Worm (Caenorhabditis elegans) whole organism, L4 larva: ENCODE data around the gene F38E11.6.

ENCODE experiments used
- D1046.2 ChIP-seq: fragments of 200-800 bp; sonication (Bioruptor generic); IDR thresholded peaks from 2 replicates; pipeline ENCODE4 v1.3.6; 2022; ENCODE audit warnings: missing genetic modification characterization, missing compliant biosample characterization
- F26F4.8 ChIP-seq: fragments of 200-800 bp; sonication (Bioruptor generic); conservative IDR thresholded peaks from 2 replicates; pipeline ENCODE4 v1.3.6; 2022; ENCODE audit warnings: missing genetic modification characterization, missing compliant biosample characterization
- Y105C5A.15 ChIP-seq: fragments of 200-800 bp; sonication (Bioruptor generic); IDR thresholded peaks from 2 replicates; pipeline ENCODE4 v1.3.6; 2022; ENCODE audit warnings: missing genetic modification characterization, missing compliant biosample characterization
- Y48G9A.11 ChIP-seq: fragments of 200-800 bp; sonication (Bioruptor generic); IDR thresholded peaks from 2 replicates; pipeline ENCODE4 v1.3.6; 2022; ENCODE audit warnings: missing genetic modification reagents, missing genetic modification characterization, missing compliant biosample characterization
- Y75B8A.6 ChIP-seq: fragments of 200-800 bp; sonication (Bioruptor generic); IDR thresholded peaks from 2 replicates; pipeline ENCODE4 v1.3.6; 2022; ENCODE audit warnings: missing genetic modification reagents, missing genetic modification characterization, missing compliant biosample characterization
- ZK337.2 ChIP-seq: fragments of 200-800 bp; sonication (Bioruptor generic); IDR thresholded peaks from 2 replicates; pipeline ENCODE4 v1.3.6; 2022; ENCODE audit warnings: missing genetic modification reagents, missing genetic modification characterization, missing compliant biosample characterization
- aha-1 ChIP-seq: fragments of 150-350 bp; peaks from one replicate; lab custom pipeline; 2014; ENCODE audit warnings: missing biosample characterization, missing genetic modification characterization
- arid-1 ChIP-seq: fragments of 200-800 bp; sonication (Bioruptor generic); conservative IDR thresholded peaks from 2 replicates; pipeline ENCODE4 v1.3.6; 2022; ENCODE audit warnings: missing genetic modification reagents, missing genetic modification characterization, missing compliant biosample characterization
- attf-4 ChIP-seq: sonication (generic microtip); optimal IDR thresholded peaks from 3 replicates; lab custom pipeline; 2017; ENCODE audit warnings: missing biosample characterization, missing genetic modification characterization
- ceh-44 ChIP-seq: fragments of 200-800 bp; sonication (Bioruptor generic); IDR thresholded peaks from 2 replicates; pipeline ENCODE4 v1.3.6; 2022; ENCODE audit warnings: missing genetic modification reagents, missing genetic modification characterization, missing compliant biosample characterization
- ceh-62 ChIP-seq: sonication (generic microtip); optimal IDR thresholded peaks from 2 replicates; lab custom pipeline; 2017; ENCODE audit warnings: missing biosample characterization, missing genetic modification characterization
- cey-2 ChIP-seq: sonication (generic microtip); optimal IDR thresholded peaks from 3 replicates; lab custom pipeline; 2017; ENCODE audit warnings: missing genetic modification characterization, mild to moderate bottlenecking, missing compliant biosample characterization, antibody characterized with exemption, borderline replicate concordance; ENCODE audit not compliant: insufficient read depth
- daf-12 ChIP-seq: fragments of 150-350 bp; optimal IDR thresholded peaks from 2 replicates; lab custom pipeline; 2014; ENCODE audit warnings: missing biosample characterization, missing genetic modification reagents, missing genetic modification characterization
- daf-19 ChIP-seq: fragments of 200-800 bp; sonication (Bioruptor generic); conservative IDR thresholded peaks from 2 replicates; pipeline ENCODE4 v1.3.6; 2022; ENCODE audit warnings: missing genetic modification characterization, missing compliant biosample characterization
- daf-8 ChIP-seq: fragments of 200-800 bp; sonication (Bioruptor generic); IDR thresholded peaks from 2 replicates; pipeline ENCODE4 v1.3.6; 2022; ENCODE audit warnings: missing genetic modification characterization, missing compliant biosample characterization
- dmd-6 ChIP-seq: fragments of 200-800 bp; sonication (Bioruptor generic); IDR thresholded peaks from 2 replicates; pipeline ENCODE4 v1.3.6; 2022; ENCODE audit warnings: missing genetic modification reagents, missing genetic modification characterization, missing compliant biosample characterization
- dmd-9 ChIP-seq: fragments of 200-800 bp; sonication (Bioruptor generic); IDR thresholded peaks from 2 replicates; pipeline ENCODE4 v1.3.6; 2022; ENCODE audit warnings: missing genetic modification reagents, missing genetic modification characterization, missing compliant biosample characterization
- dve-1 ChIP-seq: sonication (generic microtip); optimal IDR thresholded peaks from 2 replicates; lab custom pipeline; 2017; ENCODE audit warnings: antibody characterized with exemption, mild to moderate bottlenecking, missing genetic modification characterization, missing compliant biosample characterization; ENCODE audit not compliant: insufficient read depth
- egl-43 ChIP-seq: fragments of 200-800 bp; sonication (Bioruptor generic); IDR thresholded peaks from 2 replicates; pipeline ENCODE4 v1.3.6; 2022; ENCODE audit warnings: missing genetic modification reagents, missing genetic modification characterization, missing compliant biosample characterization
- fos-1 ChIP-seq: fragments of 150-350 bp; optimal IDR thresholded peaks from 2 replicates; lab custom pipeline; 2014; ENCODE audit warnings: missing biosample characterization, missing genetic modification characterization
- hlh-11 ChIP-seq: fragments of 200-800 bp; sonication (Bioruptor generic); optimal IDR thresholded peaks from 2 replicates; lab custom pipeline; 2018; ENCODE audit warnings: mild to moderate bottlenecking, missing genetic modification characterization, missing compliant biosample characterization
- hlh-30 ChIP-seq: sonication (generic microtip); optimal IDR thresholded peaks from 2 replicates; lab custom pipeline; 2017; ENCODE audit warnings: antibody characterized with exemption, mild to moderate bottlenecking, missing genetic modification characterization, missing compliant biosample characterization; ENCODE audit not compliant: insufficient read depth
- hmg-1.1 ChIP-seq: fragments of 200-800 bp; sonication (Bioruptor generic); IDR thresholded peaks from 2 replicates; pipeline ENCODE4 v1.3.6; 2022; ENCODE audit warnings: missing genetic modification reagents, missing genetic modification characterization, missing compliant biosample characterization
- lin-1 ChIP-seq: fragments of 200-800 bp; sonication (Bioruptor generic); IDR thresholded peaks from 2 replicates; pipeline ENCODE4 v1.3.6; 2022; ENCODE audit warnings: missing genetic modification reagents, missing genetic modification characterization, missing compliant biosample characterization
- lin-13 ChIP-seq: fragments of 150-350 bp; optimal IDR thresholded peaks from 2 replicates; lab custom pipeline; 2014; ENCODE audit warnings: missing biosample characterization, missing genetic modification reagents, missing genetic modification characterization
- lin-15B ChIP-seq: fragments of 150-350 bp; sonication (generic microtip); optimal IDR thresholded peaks from 3 replicates; lab custom pipeline; 2014; ENCODE audit warnings: missing biosample characterization, missing genetic modification characterization
- lin-39 ChIP-seq: fragments of 150-350 bp; optimal IDR thresholded peaks from 2 replicates; lab custom pipeline; 2014; ENCODE audit warnings: missing biosample characterization, missing genetic modification reagents, missing genetic modification characterization
- lir-3 ChIP-seq: sonication (generic microtip); optimal IDR thresholded peaks from 2 replicates; lab custom pipeline; 2016; ENCODE audit warnings: mild to moderate bottlenecking, missing genetic modification characterization, missing compliant biosample characterization
- mep-1 ChIP-seq: fragments of 150-350 bp; sonication (generic microtip); optimal IDR thresholded peaks from 3 replicates; lab custom pipeline; 2014; ENCODE audit warnings: missing biosample characterization, missing genetic modification characterization
- mes-2 ChIP-seq: sonication (generic microtip); optimal IDR thresholded peaks from 2 replicates; lab custom pipeline; 2016; ENCODE audit warnings: missing genotype, mild to moderate bottlenecking, missing genetic modification characterization, missing compliant biosample characterization; ENCODE audit not compliant: poor library complexity, severe bottlenecking
- mxl-2 ChIP-seq: fragments of 200-800 bp; sonication (Bioruptor generic); conservative IDR thresholded peaks from 2 replicates; pipeline ENCODE4 v1.3.6; 2022; ENCODE audit warnings: missing genetic modification reagents, missing genetic modification characterization, missing compliant biosample characterization
- nhr-11 ChIP-seq: fragments of 150-350 bp; optimal IDR thresholded peaks from 2 replicates; lab custom pipeline; 2014; ENCODE audit warnings: missing biosample characterization, missing genetic modification characterization
- nhr-237 ChIP-seq: sonication (generic microtip); optimal IDR thresholded peaks from 2 replicates; lab custom pipeline; 2017; ENCODE audit warnings: missing biosample characterization, missing genetic modification characterization
- nhr-25 ChIP-seq: sonication (generic microtip); optimal IDR thresholded peaks from 2 replicates; lab custom pipeline; 2017; ENCODE audit warnings: missing genetic modification characterization, mild to moderate bottlenecking, missing compliant biosample characterization, antibody characterized with exemption, moderate library complexity, borderline replicate concordance; ENCODE audit not compliant: insufficient read depth
- nhr-41 ChIP-seq: fragments of 200-800 bp; sonication (Bioruptor generic); IDR thresholded peaks from 2 replicates; pipeline ENCODE4 v1.3.6; 2022; ENCODE audit warnings: missing genetic modification reagents, missing genetic modification characterization, missing compliant biosample characterization
- nhr-42 ChIP-seq: fragments of 200-800 bp; sonication (Bioruptor generic); IDR thresholded peaks from 2 replicates; pipeline ENCODE4 v1.3.6; 2022; ENCODE audit warnings: missing genetic modification characterization, missing compliant biosample characterization
- pha-4 ChIP-seq, 2 experiments: fragments of 150-350 bp in 1 of 2; fragments of 200-800 bp in 1 of 2; sonication (Bioruptor generic) in 1 of 2; IDR thresholded peaks in 1 of 2; optimal IDR thresholded peaks in 1 of 2; 2 replicates each; pipeline versions ENCODE4 v1.3.6 to Lab custom; 2014 to 2022; ENCODE audit warnings: missing genetic modification characterization in 2 of 2, missing genetic modification reagents in 2 of 2, missing biosample characterization in 1 of 2, missing compliant biosample characterization in 1 of 2
- php-3 ChIP-seq: fragments of 200-800 bp; sonication (Bioruptor generic); IDR thresholded peaks from 2 replicates; pipeline ENCODE4 v1.3.6; 2022; ENCODE audit warnings: missing genetic modification reagents, missing genetic modification characterization, missing compliant biosample characterization
- rbr-2 ChIP-seq: sonication (generic microtip); optimal IDR thresholded peaks from 2 replicates; lab custom pipeline; 2016; ENCODE audit warnings: missing genotype, missing genetic modification characterization, missing compliant biosample characterization
- snpc-4 ChIP-seq: fragments of 150-350 bp; optimal IDR thresholded peaks from 2 replicates; lab custom pipeline; 2014; ENCODE audit warnings: missing biosample characterization, missing genetic modification characterization
- spr-1 ChIP-seq: sonication (generic microtip); optimal IDR thresholded peaks from 2 replicates; lab custom pipeline; 2016; ENCODE audit warnings: mild to moderate bottlenecking, missing genetic modification characterization, missing compliant biosample characterization
- tra-1 ChIP-seq: fragments of 200-800 bp; sonication (Bioruptor generic); IDR thresholded peaks from 2 replicates; pipeline ENCODE4 v1.3.6; 2022; ENCODE audit warnings: missing genetic modification reagents, missing genetic modification characterization, missing compliant biosample characterization
- unc-130 ChIP-seq: sonication (generic microtip); optimal IDR thresholded peaks from 2 replicates; lab custom pipeline; 2016; ENCODE audit warnings: missing genetic modification reagents, missing genetic modification characterization, missing compliant biosample characterization
- unc-39 ChIP-seq: sonication (generic microtip); optimal IDR thresholded peaks from 2 replicates; lab custom pipeline; 2017; ENCODE audit warnings: missing biosample characterization, missing genetic modification characterization
- zfp-2 ChIP-seq: sonication (generic microtip); optimal IDR thresholded peaks from 2 replicates; lab custom pipeline; 2016; ENCODE audit warnings: mild to moderate bottlenecking, missing genetic modification characterization, missing compliant biosample characterization
- zfp-3 ChIP-seq: fragments of 200-800 bp; sonication (Bioruptor generic); conservative IDR thresholded peaks from 2 replicates; pipeline ENCODE4 v1.3.6; 2022; ENCODE audit warnings: missing genetic modification reagents, missing genetic modification characterization, missing compliant biosample characterization
- zip-11 ChIP-seq: fragments of 200-800 bp; sonication (Bioruptor generic); IDR thresholded peaks from 2 replicates; pipeline ENCODE4 v1.3.6; 2022; ENCODE audit warnings: missing genetic modification characterization, missing compliant biosample characterization
- ztf-11 ChIP-seq: fragments of 150-350 bp; optimal IDR thresholded peaks from 2 replicates; lab custom pipeline; 2014; ENCODE audit warnings: missing biosample characterization, missing genetic modification characterization
- ztf-7 ChIP-seq: fragments of 150-350 bp; optimal IDR thresholded peaks from 2 replicates; lab custom pipeline; 2014; ENCODE audit warnings: missing biosample characterization, missing genetic modification characterization

The F38E11.6 gene

DNA sequence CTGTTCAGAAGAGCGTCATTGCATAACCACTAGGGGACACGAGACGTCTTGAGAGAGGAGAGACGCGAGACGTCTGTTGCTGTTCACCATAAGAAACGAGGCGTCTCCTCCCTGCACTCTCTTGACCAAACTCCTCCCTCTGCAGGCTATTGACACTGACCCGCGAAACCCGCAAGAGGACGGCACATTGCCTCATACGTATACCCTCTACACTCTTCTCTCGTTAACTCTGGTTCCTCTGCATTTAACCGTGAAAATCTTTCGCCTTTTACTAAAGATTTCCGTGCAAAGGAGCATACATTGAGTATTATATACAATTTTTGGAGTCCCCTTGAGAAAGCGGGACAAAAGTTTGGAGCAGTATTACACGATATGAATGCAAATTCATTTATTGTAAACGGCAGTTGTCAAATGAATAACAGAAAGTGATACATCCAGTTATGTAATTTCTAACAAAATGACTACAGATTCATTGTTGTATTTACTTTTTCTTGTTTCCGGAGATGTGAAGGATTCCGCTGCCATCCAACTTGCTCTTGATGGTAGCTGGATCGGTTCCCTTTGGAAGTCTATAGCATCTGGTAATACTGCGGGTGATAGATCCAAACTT, 22.8 kb downstream of the F38E11.6 start:
- TF ChIP-seq aha-1 (tag; lab: Kevin White, UChicago) (peak; percentile 91), ztf-7 (tag; lab: Kevin White, UChicago) (peak; percentile 63), mes-2 (tag; lab: Kevin White, UChicago) (peak; percentile 88), zfp-2 (tag; lab: Kevin White, UChicago) (peak; percentile 56), spr-1 (tag; lab: Kevin White, UChicago) (peak; percentile 81), unc-130 (GFP tag; lab: Kevin White, UChicago) (peak; percentile 78), lin-15B (no peak), nhr-237 (peak; percentile 52), lir-3 (tag; lab: Kevin White, UChicago) (no peak), hlh-11 (peak; percentile 92), F26F4.8 (GFP tag; lab: Robert Waterston, UW) (no peak), nhr-42 (peak; percentile 50; the same call in 1 of the 2 replicates), daf-19 (GFP tag; lab: Robert Waterston, UW) (peak; percentile 72; the same call in 1 of the 2 replicates), snpc-4 (peak; percentile 97), dmd-9 (no peak), cey-2 (tag; lab: Kevin White, UChicago) (no peak), Y75B8A.6 (GFP tag; lab: Robert Waterston, UW) (no peak), mep-1 (tag; lab: Kevin White, UChicago) (peak; percentile 97), arid-1 (GFP tag; lab: Robert Waterston, UW) (peak; percentile 74), nhr-11 (peak; percentile 92), lin-13 (GFP tag; lab: Kevin White, UChicago) (peak; percentile 91), fos-1 (tag; lab: Kevin White, UChicago) (no peak), daf-12 (tag; lab: Kevin White, UChicago) (no peak), ZK337.2 (GFP tag; lab: Robert Waterston, UW) (0 out of 2 replicates have a peak, but pooled peaks have one; percentile 33), ceh-62 (tag; lab: Kevin White, UChicago) (no peak), tra-1 (GFP tag; lab: Robert Waterston, UW) (peak; percentile 39; the same call in 1 of the 2 replicates), php-3 (GFP tag; lab: Robert Waterston, UW) (peak; percentile 59; the same call in 1 of the 2 replicates), egl-43 (GFP tag; lab: Robert Waterston, UW) (peak; percentile 84), ztf-11 (no peak), lin-39 (tag; lab: Kevin White, UChicago) (no peak), lin-1 (GFP tag; lab: Robert Waterston, UW) (peak; percentile 76), Y48G9A.11 (GFP tag; lab: Robert Waterston, UW) (peak; percentile 67), ceh-44 (GFP tag; lab: Robert Waterston, UW) (0 out of 2 replicates have a peak, but pooled peaks have one; percentile 47), D1046.2 (GFP tag; lab: Robert Waterston, UW) (no peak), pha-4 (GFP tag; IDR thresholded peaks at IDR 0.05; lab: Robert Waterston, UW) (peak; percentile 68), pha-4 (tag; optimal IDR thresholded peaks at IDR 0.05; lab: Kevin White, UChicago) (peak; percentile 74), mxl-2 (GFP tag; lab: Robert Waterston, UW) (no peak), dve-1 (tag; lab: Kevin White, UChicago) (peak; percentile 97), unc-39 (tag; lab: Kevin White, UChicago) (no peak), zip-11 (GFP tag; lab: Robert Waterston, UW) (no peak), dmd-6 (GFP tag; lab: Robert Waterston, UW) (peak; percentile 90), hmg-1.1 (GFP tag; lab: Robert Waterston, UW) (peak; percentile 94), Y105C5A.15 (no peak), nhr-41 (GFP tag; lab: Robert Waterston, UW) (no peak), rbr-2 (tag; lab: Kevin White, UChicago) (peak; percentile 95), nhr-25 (tag; lab: Kevin White, UChicago) (peak; percentile 95), daf-8 (GFP tag; lab: Robert Waterston, UW) (no peak), attf-4 (tag; lab: Kevin White, UChicago) (no peak), zfp-3 (GFP tag; lab: Robert Waterston, UW) (peak; percentile 86), hlh-30 (tag; lab: Kevin White, UChicago) (peak; percentile 90)
